Worm (Caenorhabditis elegans) whole organism, L4 larva: ENCODE data around the gene R155.5.

ENCODE experiments used
- aly-2 ChIP-seq: sonication (generic microtip); optimal IDR thresholded peaks from 2 replicates; lab custom pipeline; 2018; ENCODE audit warnings: missing biosample characterization, missing genetic modification characterization
- ama-1 ChIP-seq: fragments of 150-350 bp; optimal IDR thresholded peaks from 2 replicates; lab custom pipeline; 2014; ENCODE audit warnings: inconsistent platforms, mixed read lengths
- ceh-28 ChIP-seq: fragments of 150-350 bp; optimal IDR thresholded peaks from 2 replicates; lab custom pipeline; 2014; ENCODE audit warnings: missing biosample characterization, missing genetic modification reagents, missing genetic modification characterization
- daf-12 ChIP-seq: fragments of 150-350 bp; optimal IDR thresholded peaks from 2 replicates; lab custom pipeline; 2014; ENCODE audit warnings: missing biosample characterization, missing genetic modification reagents, missing genetic modification characterization
- lin-15B ChIP-seq: fragments of 150-350 bp; sonication (generic microtip); optimal IDR thresholded peaks from 3 replicates; lab custom pipeline; 2014; ENCODE audit warnings: missing biosample characterization, missing genetic modification characterization
- lir-3 ChIP-seq: sonication (generic microtip); optimal IDR thresholded peaks from 2 replicates; lab custom pipeline; 2016; ENCODE audit warnings: mild to moderate bottlenecking, missing genetic modification characterization, missing compliant biosample characterization
- lsy-2 ChIP-seq, 2 experiments: fragments of 150-350 bp in 1 of 2; sonication (generic microtip) in 1 of 2; optimal IDR thresholded peaks; 2 replicates each; lab custom pipeline; 2014 to 2017; ENCODE audit warnings: missing biosample characterization in 2 of 2, missing genetic modification characterization in 2 of 2
- mdl-1 ChIP-seq, 2 experiments: fragments of 150-350 bp in 1 of 2; sonication (generic microtip) in 1 of 2; optimal IDR thresholded peaks; 2 replicates each; lab custom pipeline; 2014 to 2017; ENCODE audit warnings: missing biosample characterization in 2 of 2, missing genetic modification characterization in 2 of 2
- pqm-1 ChIP-seq: sonication (generic microtip); optimal IDR thresholded peaks from 2 replicates; lab custom pipeline; 2017; ENCODE audit warnings: missing biosample characterization, missing genetic modification characterization
- zag-1 ChIP-seq: fragments of 150-350 bp; optimal IDR thresholded peaks from 2 replicates; lab custom pipeline; 2014; ENCODE audit warnings: missing biosample characterization, missing genetic modification characterization
- zip-2 ChIP-seq: fragments of 150-350 bp; optimal IDR thresholded peaks from 2 replicates; lab custom pipeline; 2014; ENCODE audit warnings: missing biosample characterization, missing genetic modification characterization

- no peak for TF ChIP-seq zip-2 (tag; lab: Kevin White, UChicago)
- no peak for TF ChIP-seq lsy-2 (tag; optimal IDR thresholded peaks at IDR 0.05; lab: Kevin White, UChicago)
- TF ChIP-seq ama-1 (lab: Kevin White, UChicago) = no peak
- TF ChIP-seq mdl-1 (tag; optimal IDR thresholded peaks at IDR 0.05; lab: Kevin White, UChicago) = no peak
- no peak for TF ChIP-seq daf-12 (tag; lab: Kevin White, UChicago)
- TF ChIP-seq lin-15B (tag; lab: Kevin White, UChicago) = no peak
- TF ChIP-seq lir-3 = no peak
- TF ChIP-seq zag-1 (tag; lab: Kevin White, UChicago) = no peak
- TF ChIP-seq aly-2 (tag; lab: Kevin White, UChicago) = no peak
- TF ChIP-seq ceh-28 (tag; lab: Kevin White, UChicago) = peak; percentile 77
- no peak for TF ChIP-seq pqm-1
These were observed 43.0 kb upstream of the R155.5 start for ce11 chrIII:2013156-2013854.
